Worm (Caenorhabditis elegans): ENCODE data around the gene tag-314.

Gene tag-314

DNA sequence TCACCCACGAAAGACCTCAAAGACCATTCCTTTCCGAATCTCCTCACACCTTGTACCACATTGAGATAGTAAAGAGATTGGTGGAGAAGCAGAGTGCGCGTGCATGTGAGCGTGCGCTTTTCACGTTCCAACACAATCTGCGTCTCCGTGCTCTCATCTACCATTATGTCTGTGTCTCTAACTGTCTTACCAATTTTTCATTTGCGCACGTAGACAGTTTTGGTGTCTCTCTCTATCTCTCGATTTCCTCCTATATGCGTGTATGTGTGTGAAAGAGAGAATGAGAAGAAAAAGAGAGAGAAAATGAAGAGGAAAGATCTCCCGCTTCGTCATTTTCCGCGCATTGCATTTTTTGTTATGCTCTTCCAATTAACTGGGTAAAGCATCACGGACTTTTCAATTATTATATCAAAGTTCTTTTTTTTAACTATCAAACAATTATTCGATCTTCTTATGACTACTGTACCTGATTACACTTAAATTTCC is 38.1 kb upstream of the tag-314 start (continued):
- TF ChIP-seq ztf-3 (GFP tag; optimal IDR thresholded peaks at IDR 0.05): peak; percentile 8
- no peak for TF ChIP-seq sea-2 (GFP tag; IDR thresholded peaks at IDR 0.05)
- TF ChIP-seq mcd-1 (GFP tag; IDR thresholded peaks at IDR 0.05): peak; percentile 67; the same call in 1 of the 2 replicates
- TF ChIP-seq die-1 (tag; optimal IDR thresholded peaks at IDR 0.05): peak; percentile 60
- no peak for TF ChIP-seq T26A5.8 (tag; optimal IDR thresholded peaks at IDR 0.05)
- peak; percentile 17; the same call in 1 of the 2 replicates for TF ChIP-seq Y95B8A.8 (GFP tag; IDR thresholded peaks at IDR 0.05)
- TF ChIP-seq F57C9.4 (tag; optimal IDR thresholded peaks at IDR 0.05): no peak
- no peak for TF ChIP-seq ceh-100 (GFP tag; IDR thresholded peaks at IDR 0.05)
- no peak for TF ChIP-seq zim-3 (tag; optimal IDR thresholded peaks at IDR 0.05)
- no peak for TF ChIP-seq mes-4 (tag; optimal IDR thresholded peaks at IDR 0.05)
- TF ChIP-seq ztf-28 (GFP tag; IDR thresholded peaks at IDR 0.05): no peak
- TF ChIP-seq hlh-12 (tag; optimal IDR thresholded peaks at IDR 0.05): no peak
- no peak for TF ChIP-seq sdz-38 (tag; optimal IDR thresholded peaks at IDR 0.05)
- no peak for TF ChIP-seq him-1 (tag; optimal IDR thresholded peaks at IDR 0.05)
- 0 out of 2 replicates have a peak, but pooled peaks have one; percentile 37 for TF ChIP-seq madf-6 (GFP tag; IDR thresholded peaks at IDR 0.05)
- TF ChIP-seq snpc-4 (GFP tag; optimal IDR thresholded peaks at IDR 0.05): no peak
- peak; percentile 25 to 67 (median 38) for TF ChIP-seq snpc-4 (tag; optimal IDR thresholded peaks at IDR 0.05)
- TF ChIP-seq Y79H2A.3 (GFP tag; conservative IDR thresholded peaks at IDR 0.05): no peak
- TF ChIP-seq K12H6.12 (tag; optimal IDR thresholded peaks at IDR 0.05): peak; percentile 90
- no peak for TF ChIP-seq ets-4 (GFP tag; optimal IDR thresholded peaks at IDR 0.05)
- TF ChIP-seq let-607 (tag; optimal IDR thresholded peaks at IDR 0.05): no peak
- TF ChIP-seq tbp1 (GFP tag; optimal IDR thresholded peaks at IDR 0.05): peak; percentile 59
- TF ChIP-seq rcor-1 (GFP tag; IDR thresholded peaks at IDR 0.05): no peak
- TF ChIP-seq ztf-22 (GFP tag; optimal IDR thresholded peaks at IDR 0.05): no peak
- TF ChIP-seq attf-5 (GFP tag; optimal IDR thresholded peaks at IDR 0.05): peak; percentile 89
- peak; percentile 66; the same call in 1 of the 2 replicates for TF ChIP-seq let-526 (GFP tag; IDR thresholded peaks at IDR 0.05)
- peak; percentile 60; the same call in 1 of the 2 replicates for TF ChIP-seq lin-26 (GFP tag; IDR thresholded peaks at IDR 0.05)
- TF ChIP-seq nhr-90 (tag; optimal IDR thresholded peaks at IDR 0.05): no peak
- no peak for TF ChIP-seq hmg-20 (GFP tag; IDR thresholded peaks at IDR 0.05)
- no peak for TF ChIP-seq egrh-3 (GFP tag; IDR thresholded peaks at IDR 0.05)
- TF ChIP-seq B0261.1 (tag; optimal IDR thresholded peaks at IDR 0.05): no peak
- no peak for TF ChIP-seq ztf-25 (GFP tag; IDR thresholded peaks at IDR 0.05)
- TF ChIP-seq F49E8.2 (tag; optimal IDR thresholded peaks at IDR 0.05; ENCODE audit: insufficient read depth): no peak
- no peak for TF ChIP-seq cebp-2 (GFP tag; IDR thresholded peaks at IDR 0.05)
- peak; percentile 32; the same call in 1 of the 2 replicates for TF ChIP-seq lir-1 (GFP tag; conservative IDR thresholded peaks at IDR 0.05)
- no peak for TF ChIP-seq F33H1.4 (GFP tag; IDR thresholded peaks at IDR 0.05)
- peak; percentile 85 for TF ChIP-seq hmg-1.2 (GFP tag; IDR thresholded peaks at IDR 0.05)
- TF ChIP-seq xnd-1 (tag; optimal IDR thresholded peaks at IDR 0.05): no peak
- no peak for TF ChIP-seq Y53F4B.3 (GFP tag; IDR thresholded peaks at IDR 0.05)
- TF ChIP-seq lin-54 (GFP tag; optimal IDR thresholded peaks at IDR 0.05): peak; percentile 57
- no peak for TF ChIP-seq F10E7.11 (tag; optimal IDR thresholded peaks at IDR 0.05)
- no peak for TF ChIP-seq ceh-91 (GFP tag; IDR thresholded peaks at IDR 0.05)
- no peak for TF ChIP-seq cebp-1 (GFP tag; IDR thresholded peaks at IDR 0.05)
- peak; percentile 85 for TF ChIP-seq cebp-1 (tag; optimal IDR thresholded peaks at IDR 0.05)
- TF ChIP-seq B0035.1 (tag; optimal IDR thresholded peaks at IDR 0.05): peak; percentile 16
- TF ChIP-seq F22D6.2 (tag; optimal IDR thresholded peaks at IDR 0.05): no peak
- TF ChIP-seq ceh-27 (GFP tag; optimal IDR thresholded peaks at IDR 0.05): peak; percentile 94
- TF ChIP-seq akir-1 (GFP tag; optimal IDR thresholded peaks at IDR 0.05): peak; percentile 8
- TF ChIP-seq nfya-2 (GFP tag; IDR thresholded peaks at IDR 0.05): no peak

Measured in whole organism, young adult.